Worm (Caenorhabditis elegans): Measurements from ENCODE around the gene F56H9.2.

DNA sequence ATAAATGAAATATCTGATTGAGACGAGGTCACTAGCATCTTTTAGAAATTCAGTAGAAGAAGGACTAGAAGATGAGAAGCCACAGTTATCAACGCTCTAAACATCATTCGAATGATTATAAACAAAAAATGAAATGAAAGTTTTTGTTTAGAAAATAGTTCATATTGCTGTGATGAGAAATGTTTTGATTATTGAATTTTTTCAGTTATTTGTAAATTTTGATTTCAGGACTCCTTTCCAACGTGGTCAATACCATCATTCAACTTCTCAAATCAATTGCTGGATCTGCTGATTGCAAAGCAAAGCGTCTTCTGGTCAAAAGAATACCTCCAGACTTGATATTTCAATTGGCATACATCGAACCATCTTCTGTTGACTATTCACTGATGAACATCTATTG lies 20.7 kb downstream of the F56H9.2 start, which contains the start of gene W05B10.6:
- TF ChIP-seq dao-5 (tag; optimal IDR thresholded peaks at IDR 0.05) (no peak), him-1 (tag; optimal IDR thresholded peaks at IDR 0.05) (no peak), W03F9.2 (tag; optimal IDR thresholded peaks at IDR 0.05) (no peak)
